Fruit fly (Drosophila melanogaster): ENCODE results near the gene CG32750.

Gene CG32750

DNA sequence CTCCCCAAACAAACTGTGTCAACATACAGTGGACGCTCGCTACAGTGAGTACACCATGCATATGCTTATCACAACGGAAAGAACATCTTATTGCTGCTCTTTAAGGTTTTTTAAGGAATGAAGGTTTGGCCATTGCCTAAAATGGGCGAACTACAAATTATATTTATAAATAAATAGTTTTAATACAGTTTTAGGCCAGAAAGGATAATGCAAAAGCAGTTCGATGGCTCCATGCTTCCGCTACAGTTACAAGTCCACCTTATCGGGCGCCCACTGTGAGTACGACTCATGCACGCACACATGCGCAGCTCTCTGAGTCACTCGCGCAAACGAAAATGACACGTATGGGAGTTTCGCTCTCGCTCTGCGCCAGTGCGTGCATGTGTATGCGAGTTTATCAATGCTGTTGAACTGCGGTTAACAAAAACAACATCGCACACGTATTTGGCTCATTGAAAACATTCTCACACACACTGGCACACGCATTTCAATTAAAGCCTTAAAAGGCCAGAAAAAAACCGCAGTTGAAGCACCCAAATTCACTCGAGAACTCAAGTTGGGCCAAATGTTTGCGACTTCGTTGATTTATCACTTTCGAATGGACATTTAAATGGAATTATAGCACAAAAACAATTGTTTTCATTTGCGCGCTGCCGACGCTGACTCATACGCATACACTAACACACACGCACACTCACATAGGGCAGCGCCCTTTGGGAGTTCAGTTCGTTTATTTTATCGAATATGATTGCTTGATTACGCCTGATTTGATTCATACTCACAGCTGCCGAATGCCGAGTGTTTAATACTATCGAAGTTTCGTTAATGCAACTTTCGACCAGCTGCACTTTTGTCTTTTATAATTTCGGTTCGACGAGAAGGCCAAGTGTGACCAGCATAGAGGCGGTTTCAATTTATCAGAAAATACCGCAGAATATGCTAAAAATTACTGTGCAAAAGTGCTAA lies 28.3 kb upstream of the CG32750 start, which contains the start of gene sqh (continued):
- TF ChIP-seq Vsx1 (GFP tag; optimal IDR thresholded peaks at IDR 0.05) (peak; percentile 83), Hmx (GFP tag; optimal IDR thresholded peaks at IDR 0.05) (no peak), E2f1 (GFP tag; IDR thresholded peaks at IDR 0.05) (peak; percentile 89), ci (GFP tag; IDR thresholded peaks at IDR 0.05) (peak; percentile 88), CG7271 (tag; optimal IDR thresholded peaks at IDR 0.05) (no peak), CG8944 (GFP tag; optimal IDR thresholded peaks at IDR 0.05) (peak; percentile 37), CG1602 (GFP tag; optimal IDR thresholded peaks at IDR 0.05) (peak; percentile 68), CG11093 (GFP tag; IDR thresholded peaks at IDR 0.05) (peak; percentile 90), CG2129 (GFP tag; IDR thresholded peaks at IDR 0.05; ENCODE audit: partially characterized antibody) (no peak), crol (GFP tag; IDR thresholded peaks at IDR 0.05) (0 out of 2 replicates have a peak, but pooled peaks have one; percentile 17), Nf-YA (GFP tag; IDR thresholded peaks at IDR 0.05) (peak; percentile 79), CG18011 (GFP tag; optimal IDR thresholded peaks at IDR 0.05) (peak; percentile 73), CG7786 (GFP tag; optimal IDR thresholded peaks at IDR 0.05) (peak; percentile 42), CG8359 (GFP tag; optimal IDR thresholded peaks at IDR 0.05; ENCODE audit: borderline replicate concordance) (peak; percentile 79), caup (GFP tag; optimal IDR thresholded peaks at IDR 0.05; ENCODE audit: severe bottlenecking) (peak; percentile 84), CG14050 (GFP tag; IDR thresholded peaks at IDR 0.05) (peak; percentile 89), Sox100B (GFP tag; optimal IDR thresholded peaks at IDR 0.05) (peak; percentile 90), ssp (GFP tag; IDR thresholded peaks at IDR 0.05) (peak; percentile 77), pb (GFP tag; optimal IDR thresholded peaks at IDR 0.05) (no peak), CG12769 (tag; optimal IDR thresholded peaks at IDR 0.05) (no peak), org-1 (GFP tag; optimal IDR thresholded peaks at IDR 0.05) (peak; percentile 86), Gsc (GFP tag; IDR thresholded peaks at IDR 0.05) (peak; percentile 85), CG4328 (GFP tag; optimal IDR thresholded peaks at IDR 0.05) (peak; percentile 87), sqz (GFP tag; optimal IDR thresholded peaks at IDR 0.05) (peak; percentile 57), CG4360 (GFP tag; IDR thresholded peaks at IDR 0.05) (peak; percentile 74; the same call in 1 of the 2 replicates), CG4282 (GFP tag; optimal IDR thresholded peaks at IDR 0.05) (no peak), Scr (GFP tag; IDR thresholded peaks at IDR 0.05; ENCODE audit: partially characterized antibody) (no peak), NC2α (GFP tag; optimal IDR thresholded peaks at IDR 0.05) (no peak), grn (GFP tag; optimal IDR thresholded peaks at IDR 0.05) (peak; percentile 22), CG42726 (GFP tag; IDR thresholded peaks at IDR 0.05; ENCODE audit: partially characterized antibody) (no peak), D19A (tag; optimal IDR thresholded peaks at IDR 0.05) (peak; percentile 83), D19B (GFP tag; optimal IDR thresholded peaks at IDR 0.05) (peak; percentile 67), MESR4 (GFP tag; optimal IDR thresholded peaks at IDR 0.05) (peak; percentile 83), grau (tag; optimal IDR thresholded peaks at IDR 0.05) (peak; percentile 99), CkIIα-i1 (GFP tag; IDR thresholded peaks at IDR 0.05) (no peak), Xbp1 (GFP tag; optimal IDR thresholded peaks at IDR 0.05) (peak; percentile 84), pnt (GFP tag; optimal IDR thresholded peaks at IDR 0.05) (no peak), Camta (GFP tag; optimal IDR thresholded peaks at IDR 0.05) (peak; percentile 20), CG17328 (GFP tag; IDR thresholded peaks at IDR 0.05) (peak; percentile 87), CG17359 (tag; optimal IDR thresholded peaks at IDR 0.05) (peak; percentile 82), CG2120 (GFP tag; optimal IDR thresholded peaks at IDR 0.05) (peak; percentile 83), Elba2 (GFP tag; optimal IDR thresholded peaks at IDR 0.05) (no peak), CTCF (GFP tag; optimal IDR thresholded peaks at IDR 0.05) (peak; percentile 48), sc (optimal IDR thresholded peaks at IDR 0.05) (no peak), sc (GFP tag; optimal IDR thresholded peaks at IDR 0.05) (peak; percentile 72), Bgb (GFP tag; IDR thresholded peaks at IDR 0.05; ENCODE audit: partially characterized antibody) (peak; percentile 43; the same call in 1 of the 2 replicates), Sry-δ (GFP tag; optimal IDR thresholded peaks at IDR 0.05) (no peak), CG6175 (GFP tag; IDR thresholded peaks at IDR 0.05) (peak; percentile 77; the same call in 2 of the 3 replicates), kay (GFP tag; optimal IDR thresholded peaks at IDR 0.05) (peak; percentile 99)
